Worm (Caenorhabditis elegans): ENCODE data around the gene F54G2.1.

DNA sequence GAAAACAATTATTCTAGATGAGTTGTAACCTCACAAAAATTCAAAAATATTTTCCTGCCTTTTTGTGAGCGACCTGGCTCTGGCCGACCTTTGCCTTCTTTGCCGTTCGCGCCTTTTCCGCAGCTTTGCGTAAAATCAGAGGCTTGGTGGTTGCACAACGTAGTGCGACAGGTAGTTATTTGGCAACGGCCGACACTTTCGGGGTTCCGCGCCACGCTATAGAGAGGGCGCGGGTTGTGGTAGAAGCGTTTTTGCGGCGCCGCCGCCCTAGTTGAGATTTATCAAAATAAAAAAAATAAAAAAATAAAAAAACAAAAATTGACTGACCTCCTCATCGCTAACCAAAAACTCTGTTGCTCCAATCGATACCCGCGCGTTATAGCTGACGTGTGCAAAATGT is 375 bp downstream of the F54G2.1 start:
- TF ChIP-seq him-1 (tag; optimal IDR thresholded peaks at IDR 0.05) (no peak), dao-5 (tag; optimal IDR thresholded peaks at IDR 0.05) (no peak)
